Fruit fly (Drosophila melanogaster) whole organism, embryonic: ENCODE results near the gene CG13248.

Source experiments
- Aef1 ChIP-seq: fragments of 200-800 bp; sonication (Bioruptor generic); IDR thresholded peaks from 3 replicates; pipeline ENCODE4 v1.3.6; 2022; ENCODE audit warnings: missing biosample characterization, missing genetic modification characterization
- Asciz ChIP-seq: fragments of 200-800 bp; sonication (Bioruptor generic); optimal IDR thresholded peaks from 2 replicates; lab custom pipeline; 2017; ENCODE audit warnings: missing biosample characterization, mild to moderate bottlenecking, missing genetic modification characterization, missing genetic modification reagents
- C15 ChIP-seq: fragments of 200-800 bp; sonication (Bioruptor generic); IDR thresholded peaks from 3 replicates; pipeline ENCODE4 v1.3.6; 2022; ENCODE audit warnings: missing biosample characterization, missing genetic modification characterization
- CG10959 ChIP-seq: fragments of 200-800 bp; sonication (Bioruptor generic); IDR thresholded peaks from 2 replicates; pipeline ENCODE4 v1.3.6; 2022; ENCODE audit warnings: missing biosample characterization, missing genetic modification characterization
- CG11695 ChIP-seq: fragments of 200-800 bp; sonication (Bioruptor generic); IDR thresholded peaks from 3 replicates; pipeline ENCODE4 v1.3.6; 2022; ENCODE audit warnings: missing biosample characterization, missing genetic modification characterization
- CG12219 ChIP-seq: fragments of 200-800 bp; sonication (Bioruptor generic); optimal IDR thresholded peaks from 3 replicates; lab custom pipeline; 2018; ENCODE audit warnings: missing biosample characterization, mild to moderate bottlenecking, missing genetic modification characterization
- CG12659 ChIP-seq: fragments of 200-800 bp; sonication (Bioruptor generic); optimal IDR thresholded peaks from 3 replicates; lab custom pipeline; 2017; ENCODE audit warnings: mild to moderate bottlenecking, missing biosample characterization, missing genetic modification reagents, missing genetic modification characterization
- CG15479 ChIP-seq: fragments of 200-800 bp; sonication (Bioruptor generic); optimal IDR thresholded peaks from 3 replicates; lab custom pipeline; 2019; ENCODE audit warnings: missing biosample characterization, mild to moderate bottlenecking, missing genetic modification characterization, moderate library complexity
- CG1792 ChIP-seq: fragments of 200-800 bp; sonication (Bioruptor generic); optimal IDR thresholded peaks from 2 replicates; lab custom pipeline; 2016; ENCODE audit warnings: missing biosample characterization, missing genetic modification characterization
- CG18599 ChIP-seq: fragments of 200-800 bp; sonication (Bioruptor generic); optimal IDR thresholded peaks from 3 replicates; lab custom pipeline; 2017; ENCODE audit warnings: missing biosample characterization, missing genetic modification characterization, mild to moderate bottlenecking, moderate library complexity, missing genetic modification reagents
- CG2199 ChIP-seq: fragments of 200-800 bp; sonication (Bioruptor generic); IDR thresholded peaks from 3 replicates; pipeline ENCODE4 v1.3.6; 2022; ENCODE audit warnings: missing biosample characterization, missing genetic modification characterization
- CG30020 ChIP-seq: fragments of 200-800 bp; optimal IDR thresholded peaks from 2 replicates; lab custom pipeline; 2019; ENCODE audit warnings: missing biosample characterization, mild to moderate bottlenecking, missing genetic modification characterization, moderate library complexity
- CG31224 ChIP-seq: fragments of 200-800 bp; sonication (Bioruptor generic); IDR thresholded peaks from 2 replicates; pipeline ENCODE4 v1.3.6; 2022; ENCODE audit warnings: missing biosample characterization, missing genetic modification characterization
- CG32772 ChIP-seq: fragments of 200-800 bp; sonication (Bioruptor generic); IDR thresholded peaks from 2 replicates; pipeline ENCODE4 v1.3.6; 2022; ENCODE audit warnings: missing biosample characterization, missing genetic modification characterization
- CG3838 ChIP-seq: fragments of 200-800 bp; sonication (Bioruptor generic); optimal IDR thresholded peaks from 3 replicates; lab custom pipeline; 2016; ENCODE audit warnings: missing biosample characterization, missing genetic modification characterization
- CG4424 ChIP-seq: fragments of 200-800 bp; sonication (Bioruptor generic); optimal IDR thresholded peaks from 3 replicates; lab custom pipeline; 2016; ENCODE audit warnings: missing biosample characterization, missing genetic modification characterization
- CG4707 ChIP-seq: fragments of 200-800 bp; sonication (Bioruptor generic); optimal IDR thresholded peaks from 2 replicates; lab custom pipeline; 2018; ENCODE audit warnings: missing biosample characterization, mild to moderate bottlenecking, missing genetic modification characterization, moderate library complexity
- CG6854 ChIP-seq: fragments of 200-800 bp; sonication (Bioruptor generic); optimal IDR thresholded peaks from 3 replicates; lab custom pipeline; 2017; ENCODE audit warnings: missing biosample characterization, mild to moderate bottlenecking, missing genetic modification characterization
- CG7271 ChIP-seq: fragments of 200-800 bp; sonication (Bioruptor generic); optimal IDR thresholded peaks from 2 replicates; lab custom pipeline; 2018; ENCODE audit warnings: missing biosample characterization, mild to moderate bottlenecking, missing genetic modification characterization, moderate library complexity
- CG8281 ChIP-seq: fragments of 200-800 bp; sonication (Bioruptor generic); optimal IDR thresholded peaks from 2 replicates; lab custom pipeline; 2018; ENCODE audit warnings: missing biosample characterization, mild to moderate bottlenecking, missing genetic modification characterization, moderate library complexity
- Camta ChIP-seq: fragments of 200-800 bp; sonication (Bioruptor generic); optimal IDR thresholded peaks from 2 replicates; lab custom pipeline; 2016; ENCODE audit warnings: missing biosample characterization, missing genetic modification characterization
- D19A ChIP-seq: fragments of 200-800 bp; optimal IDR thresholded peaks from 3 replicates; lab custom pipeline; 2019; ENCODE audit warnings: missing biosample characterization, mild to moderate bottlenecking, missing genetic modification characterization, moderate library complexity
- Dip2 ChIP-seq: fragments of 200-800 bp; sonication (Bioruptor generic); IDR thresholded peaks from 2 replicates; pipeline ENCODE4 v1.3.6; 2022; ENCODE audit warnings: missing biosample characterization, missing genetic modification characterization
- Drgx ChIP-seq: fragments of 200-800 bp; sonication (Bioruptor generic); IDR thresholded peaks from 2 replicates; pipeline ENCODE4 v1.3.6; 2022; ENCODE audit warnings: missing biosample characterization, missing genetic modification characterization
- Fer2 ChIP-seq: fragments of 200-800 bp; sonication (Bioruptor generic); optimal IDR thresholded peaks from 2 replicates; lab custom pipeline; 2018; ENCODE audit warnings: missing biosample characterization, mild to moderate bottlenecking, missing genetic modification characterization, moderate library complexity
- Hr3 ChIP-seq: fragments of 200-800 bp; sonication (Bioruptor generic); optimal IDR thresholded peaks from 3 replicates; lab custom pipeline; 2016; ENCODE audit warnings: missing biosample characterization, missing genetic modification characterization
- Hr78 ChIP-seq, 2 experiments: fragments of 200-800 bp in 1 of 2; fragments of >200 bp in 1 of 2; sonication (Bioruptor generic) in 1 of 2; optimal IDR thresholded peaks; 2 replicates each; lab custom pipeline; 2017 to 2019; ENCODE audit warnings: missing biosample characterization in 2 of 2, missing genetic modification characterization in 2 of 2, mild to moderate bottlenecking in 1 of 2, moderate library complexity in 1 of 2
- Optix ChIP-seq: fragments of 200-800 bp; sonication (Bioruptor generic); IDR thresholded peaks from 3 replicates; pipeline ENCODE4 v1.3.6; 2022; ENCODE audit warnings: missing biosample characterization, missing genetic modification characterization
- TFAM ChIP-seq: fragments of 200-800 bp; sonication (Bioruptor generic); optimal IDR thresholded peaks from 2 replicates; lab custom pipeline; 2017; ENCODE audit warnings: missing biosample characterization, missing genetic modification characterization, inconsistent platforms
- Taf1 ChIP-seq: fragments of 200-800 bp; sonication (Bioruptor generic); IDR thresholded peaks from 2 replicates; pipeline ENCODE4 v1.3.6; 2022; ENCODE audit warnings: missing biosample characterization, missing genetic modification characterization
- Vsx1 ChIP-seq: fragments of 200-800 bp; sonication (Bioruptor generic); optimal IDR thresholded peaks from 2 replicates; lab custom pipeline; 2017; ENCODE audit warnings: missing biosample characterization, mild to moderate bottlenecking, missing genetic modification characterization, missing genetic modification reagents
- az2 ChIP-seq: fragments of 200-800 bp; sonication (Bioruptor generic); optimal IDR thresholded peaks from 3 replicates; lab custom pipeline; 2016; ENCODE audit warnings: missing biosample characterization, missing genetic modification characterization
- btn ChIP-seq: fragments of 200-800 bp; sonication (Bioruptor generic); optimal IDR thresholded peaks from 2 replicates; lab custom pipeline; 2016; ENCODE audit warnings: missing biosample characterization, missing genetic modification characterization
- chinmo ChIP-seq: fragments of 200-800 bp; sonication (Bioruptor generic); IDR thresholded peaks from 4 replicates; pipeline ENCODE4 v1.3.6; 2022; ENCODE audit warnings: missing biosample characterization, missing genetic modification characterization; ENCODE audit not compliant: partially characterized antibody
- chm ChIP-seq: fragments of 200-800 bp; sonication (Bioruptor generic); IDR thresholded peaks from 2 replicates; pipeline ENCODE4 v1.3.6; 2022; ENCODE audit warnings: missing biosample characterization, missing genetic modification characterization
- cwo ChIP-seq: fragments of 200-800 bp; sonication (Bioruptor generic); optimal IDR thresholded peaks from 3 replicates; lab custom pipeline; 2017; ENCODE audit warnings: missing biosample characterization, missing genetic modification characterization, mild to moderate bottlenecking, moderate library complexity, missing genetic modification reagents
- en ChIP-seq: fragments of 200-800 bp; sonication (Bioruptor generic); optimal IDR thresholded peaks from 2 replicates; lab custom pipeline; 2016; ENCODE audit warnings: missing biosample characterization, missing genetic modification characterization
- fd102C ChIP-seq: fragments of 200-800 bp; sonication (Bioruptor generic); optimal IDR thresholded peaks from 2 replicates; lab custom pipeline; 2018; ENCODE audit warnings: missing biosample characterization, mild to moderate bottlenecking, missing genetic modification characterization, moderate library complexity
- grau ChIP-seq: fragments of 200-800 bp; optimal IDR thresholded peaks from 3 replicates; lab custom pipeline; 2019; ENCODE audit warnings: missing biosample characterization, mild to moderate bottlenecking, missing genetic modification characterization, moderate library complexity
- hkb ChIP-seq, 2 experiments: fragments of 200-800 bp in 1 of 2; fragments of >200 bp in 1 of 2; sonication (Bioruptor generic) in 1 of 2; IDR thresholded peaks in 1 of 2; optimal IDR thresholded peaks in 1 of 2; 2 replicates each; pipeline versions ENCODE4 v1.3.6 to Lab custom; 2017 to 2022; ENCODE audit warnings: missing biosample characterization in 1 of 2, missing genetic modification characterization in 1 of 2
- mirr ChIP-seq: fragments of 200-800 bp; sonication (Bioruptor generic); optimal IDR thresholded peaks from 3 replicates; lab custom pipeline; 2018; ENCODE audit warnings: missing biosample characterization, mild to moderate bottlenecking, missing genetic modification characterization
- pan ChIP-seq, 4 experiments: fragments of >200 bp in 3 of 4; fragments of 200-800 bp in 1 of 4; sonication (Bioruptor generic) in 1 of 4; optimal IDR thresholded peaks in 3 of 4; IDR thresholded peaks in 1 of 4; 2 replicates each; pipeline versions ENCODE4 v1.3.6 to Lab custom; 2017 to 2022; ENCODE audit warnings: missing biosample characterization in 2 of 4, missing genetic modification characterization in 2 of 4, mixed read lengths in 1 of 4
- pnt ChIP-seq: fragments of 200-800 bp; sonication (Bioruptor generic); optimal IDR thresholded peaks from 3 replicates; lab custom pipeline; 2016; ENCODE audit warnings: missing biosample characterization, missing genetic modification characterization
- prd ChIP-seq, 3 experiments: fragments of >200 bp in 2 of 3; fragments of 200-800 bp in 1 of 3; sonication (Bioruptor generic) in 1 of 3; optimal IDR thresholded peaks in 2 of 3; IDR thresholded peaks in 1 of 3; 2 replicates in 2 of 3; 3 replicates in 1 of 3; pipeline versions ENCODE4 v1.3.6 to Lab custom; 2017 to 2022; ENCODE audit warnings: missing biosample characterization in 1 of 3, missing genetic modification characterization in 1 of 3
- repo ChIP-seq: fragments of 200-800 bp; sonication (Bioruptor generic); optimal IDR thresholded peaks from 2 replicates; lab custom pipeline; 2016; ENCODE audit warnings: missing biosample characterization, missing genetic modification characterization
- sens-2 ChIP-seq: fragments of 200-800 bp; sonication (Bioruptor generic); IDR thresholded peaks from 2 replicates; pipeline ENCODE4 v1.3.6; 2022; ENCODE audit warnings: missing biosample characterization, missing genetic modification characterization
- sug ChIP-seq: fragments of 200-800 bp; optimal IDR thresholded peaks from 2 replicates; lab custom pipeline; 2019; ENCODE audit warnings: missing biosample characterization, mild to moderate bottlenecking, missing genetic modification characterization, moderate library complexity
- tx ChIP-seq: fragments of 200-800 bp; sonication (Bioruptor generic); optimal IDR thresholded peaks from 2 replicates; lab custom pipeline; 2016; ENCODE audit warnings: missing biosample characterization, missing genetic modification characterization
- vvl ChIP-seq: fragments of 200-800 bp; sonication (Bioruptor generic); IDR thresholded peaks from 2 replicates; pipeline ENCODE4 v1.3.6; 2022; ENCODE audit warnings: missing biosample characterization, missing genetic modification characterization
- wdn ChIP-seq: fragments of 200-800 bp; sonication (Bioruptor generic); IDR thresholded peaks from 2 replicates; pipeline ENCODE4 v1.3.6; 2022; ENCODE audit warnings: missing biosample characterization, missing genetic modification characterization

CG13248 gene

DNA sequence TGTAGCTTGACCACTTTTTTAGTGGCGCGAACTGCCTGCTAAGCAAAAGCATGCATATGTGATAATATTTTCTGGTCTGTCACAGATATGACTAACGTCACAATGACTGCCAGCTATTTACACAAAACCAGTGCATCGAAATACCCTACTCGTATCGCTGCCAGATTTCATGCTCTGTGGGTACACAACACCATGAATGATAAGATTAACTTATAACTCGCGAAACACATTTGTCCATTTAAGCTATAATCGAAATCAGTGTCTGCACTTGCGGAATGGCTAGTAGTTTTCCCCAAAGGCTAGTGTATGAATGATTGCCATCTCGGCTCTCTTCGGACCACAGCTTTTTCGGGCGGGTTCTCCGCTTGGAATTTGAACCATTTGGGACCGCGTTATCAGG, 25.0 kb downstream of the CG13248 start (continued):
- no peak for TF ChIP-seq pan (optimal IDR thresholded peaks at IDR 0.05; lab: Kevin White, UChicago)
- no peak for TF ChIP-seq pan (GFP tag; optimal IDR thresholded peaks at IDR 0.05 in 1 of 2, IDR thresholded peaks at IDR 0.05 in 1 of 2)
- TF ChIP-seq D19A (tag; lab: Kevin White, UChicago): peak; percentile 47
- no peak for TF ChIP-seq C15 (GFP tag; lab: Robert Waterston, UW)
- TF ChIP-seq CG31224: no peak
- TF ChIP-seq Taf1 (GFP tag; lab: Robert Waterston, UW): no peak
- no peak for TF ChIP-seq az2 (GFP tag; lab: Kevin White, UChicago)
- TF ChIP-seq Aef1 (GFP tag; lab: Robert Waterston, UW): no peak
- TF ChIP-seq Fer2 (tag; lab: Kevin White, UChicago): no peak
- TF ChIP-seq Camta: no peak
- peak; percentile 53; the same call in 1 of the 3 replicates for TF ChIP-seq CG2199 (GFP tag; lab: Robert Waterston, UW)
- peak; percentile 85 for TF ChIP-seq sens-2 (GFP tag; lab: Robert Waterston, UW)
- peak; percentile 36 for TF ChIP-seq CG18599 (GFP tag; lab: Kevin White, UChicago)
- no peak for TF ChIP-seq btn (GFP tag; lab: Kevin White, UChicago)
- no peak for TF ChIP-seq fd102C (GFP tag; lab: Kevin White, UChicago)
- TF ChIP-seq Asciz (GFP tag; lab: Kevin White, UChicago): no peak
- 0 out of 2 replicates have a peak, but pooled peaks have one; percentile 24 for TF ChIP-seq chm (GFP tag; lab: Robert Waterston, UW)
- no peak for TF ChIP-seq en (GFP tag; lab: Kevin White, UChicago)
- no peak for TF ChIP-seq CG7271
- TF ChIP-seq Optix (GFP tag; lab: Robert Waterston, UW): no peak
- TF ChIP-seq CG3838 (GFP tag; lab: Kevin White, UChicago): no peak
- no peak for TF ChIP-seq CG11695 (GFP tag; lab: Robert Waterston, UW)
- TF ChIP-seq CG10959 (GFP tag; lab: Robert Waterston, UW): no peak
- TF ChIP-seq tx: no peak
- TF ChIP-seq grau (tag; lab: Kevin White, UChicago): no peak
- no peak for TF ChIP-seq Hr3 (GFP tag; lab: Kevin White, UChicago)
- no peak for TF ChIP-seq vvl
- TF ChIP-seq mirr: peak; percentile 77
- TF ChIP-seq CG6854 (GFP tag; lab: Kevin White, UChicago): no peak
- no peak for TF ChIP-seq Dip2 (GFP tag; lab: Robert Waterston, UW)
- TF ChIP-seq CG30020 (tag; lab: Kevin White, UChicago): no peak
- TF ChIP-seq CG8281 (tag; lab: Kevin White, UChicago): no peak
- TF ChIP-seq prd (optimal IDR thresholded peaks at IDR 0.05; lab: Kevin White, UChicago): no peak
- TF ChIP-seq prd (GFP tag; IDR thresholded peaks at IDR 0.05; lab: Robert Waterston, UW): no peak
- no peak for TF ChIP-seq pnt (GFP tag; lab: Kevin White, UChicago)
- TF ChIP-seq chinmo (GFP tag; lab: Robert Waterston, UW): peak; percentile 49; the same call in 2 of the 4 replicates
- TF ChIP-seq Drgx (GFP tag; lab: Robert Waterston, UW): peak; percentile 23; the same call in 1 of the 2 replicates
- no peak for TF ChIP-seq CG1792 (GFP tag; lab: Kevin White, UChicago)
- TF ChIP-seq CG32772 (GFP tag; lab: Robert Waterston, UW): no peak
- TF ChIP-seq CG15479 (GFP tag; lab: Kevin White, UChicago): peak; percentile 81
- TF ChIP-seq Hr78 (GFP tag; optimal IDR thresholded peaks at IDR 0.05; lab: Kevin White, UChicago): no peak
- TF ChIP-seq wdn: no peak
- TF ChIP-seq CG12219: no peak
- no peak for TF ChIP-seq CG12659 (GFP tag; lab: Kevin White, UChicago)
- TF ChIP-seq hkb (optimal IDR thresholded peaks at IDR 0.05; lab: Kevin White, UChicago): no peak
- no peak for TF ChIP-seq hkb (GFP tag; IDR thresholded peaks at IDR 0.05; lab: Robert Waterston, UW)
- no peak for TF ChIP-seq Vsx1 (GFP tag; lab: Kevin White, UChicago)
- peak; percentile 64 for TF ChIP-seq sug
- no peak for TF ChIP-seq repo (GFP tag; lab: Kevin White, UChicago)
- TF ChIP-seq TFAM (GFP tag; lab: Kevin White, UChicago): no peak
- TF ChIP-seq cwo (GFP tag; lab: Kevin White, UChicago): no peak
- no peak for TF ChIP-seq CG4424 (GFP tag; lab: Kevin White, UChicago)
- no peak for TF ChIP-seq CG4707 (GFP tag; lab: Kevin White, UChicago)
